Fruit fly (Drosophila melanogaster) whole organism: ENCODE data around the gene Usp32.

Source experiments
- CG8478 ChIP-seq: fragments of >200 bp; optimal IDR thresholded peaks from 2 replicates; lab custom pipeline; 2018; ENCODE audit warnings: inconsistent platforms
- Dll ChIP-seq: fragments of >200 bp; optimal IDR thresholded peaks from 2 replicates; lab custom pipeline; 2017
- pan ChIP-seq: fragments of >200 bp; optimal IDR thresholded peaks from 2 replicates; lab custom pipeline; 2017
- psq ChIP-seq: fragments of >200 bp; optimal IDR thresholded peaks from 2 replicates; lab custom pipeline; 2017

dm6 chr3L:19922833-19923745 lies 52.1 kb downstream of the Usp32 start, which contains the start of gene Pfdn6:
- no peak for TF ChIP-seq psq (lab: Kevin White, UChicago)
- no peak for TF ChIP-seq pan (lab: Kevin White, UChicago)
- no peak for TF ChIP-seq CG8478 (lab: Kevin White, UChicago)
- TF ChIP-seq Dll (lab: Kevin White, UChicago) = no peak
